Worm (Caenorhabditis elegans) whole organism, L4/young adult: ENCODE measurements around the gene C25F9.8.

Source experiments
- W03F9.2 ChIP-seq: fragments of 150-350 bp; optimal IDR thresholded peaks from 2 replicates; lab custom pipeline; 2014; ENCODE audit warnings: missing biosample characterization, missing genetic modification characterization
- dao-5 ChIP-seq: sonication (generic microtip); optimal IDR thresholded peaks from 2 replicates; lab custom pipeline; 2016; ENCODE audit warnings: missing genotype, missing genetic modification characterization, moderate library complexity, missing compliant biosample characterization
- him-1 ChIP-seq: sonication (generic microtip); optimal IDR thresholded peaks from 2 replicates; lab custom pipeline; 2016; ENCODE audit warnings: missing genotype, missing genetic modification reagents, missing genetic modification characterization, missing compliant biosample characterization

Gene C25F9.8

ce11 chrV:19394750-19395149 lies at the start of gene C25F9.8:
C25F9.8 (plus strand) TSS chrV:19395050.
- TF ChIP-seq W03F9.2 (tag; lab: Kevin White, UChicago) (no peak), dao-5 (tag; lab: Kevin White, UChicago) (no peak)

DNA sequence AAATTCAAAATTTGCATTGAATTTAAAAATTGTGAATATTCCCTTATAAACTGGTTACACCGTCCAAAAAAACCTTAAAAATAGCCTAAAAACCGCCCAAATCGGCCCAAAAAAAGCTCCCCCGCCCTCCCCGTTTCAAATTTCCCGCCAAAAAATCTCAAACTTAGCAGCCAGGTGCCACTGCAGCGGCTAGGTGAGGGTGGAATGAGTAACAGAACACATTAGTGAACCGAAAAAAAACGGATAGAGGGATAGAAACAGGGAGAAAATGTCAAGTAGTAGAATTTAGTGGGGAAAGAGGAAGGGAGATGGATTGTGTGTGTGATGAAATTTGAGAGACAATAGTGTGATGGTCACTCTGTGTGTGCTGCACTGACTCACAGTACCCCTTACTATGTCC lies 42.9 kb upstream of the C25F9.8 start:
- TF ChIP-seq W03F9.2 (tag; lab: Kevin White, UChicago): no peak
- TF ChIP-seq dao-5 (tag; lab: Kevin White, UChicago): no peak
- TF ChIP-seq him-1 (tag; lab: Kevin White, UChicago): no peak

DNA sequence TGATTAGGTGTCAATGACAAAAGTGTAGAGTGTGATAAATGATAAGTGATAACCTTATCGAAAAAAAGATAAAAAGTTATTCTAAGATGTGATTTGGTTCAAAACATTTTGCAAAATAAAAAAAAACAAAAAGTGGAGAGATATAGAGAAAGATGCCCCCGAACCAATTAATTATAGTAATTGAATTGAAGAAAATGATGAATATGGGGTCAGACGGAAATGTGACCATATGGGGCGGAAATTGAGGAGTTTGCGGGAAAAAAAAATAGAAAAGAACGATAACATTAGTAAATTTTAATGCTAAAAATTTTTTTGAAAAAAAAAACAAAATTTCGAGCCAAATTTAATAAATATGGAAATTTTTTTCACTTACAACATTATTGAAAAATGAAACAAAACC lies 40.3 kb upstream of the C25F9.8 start:
- TF ChIP-seq W03F9.2 (tag; lab: Kevin White, UChicago): no peak
- TF ChIP-seq dao-5 (tag; lab: Kevin White, UChicago): no peak
- no peak for TF ChIP-seq him-1 (tag; lab: Kevin White, UChicago)

- TF ChIP-seq dao-5 (tag; lab: Kevin White, UChicago) (no peak), him-1 (tag; lab: Kevin White, UChicago) (no peak), W03F9.2 (tag; lab: Kevin White, UChicago) (no peak)
Measured at ce11 chrV:19355219-19355618, 39.6 kb upstream of the C25F9.8 start.

- TF ChIP-seq him-1 (tag; lab: Kevin White, UChicago) (no peak), W03F9.2 (tag; lab: Kevin White, UChicago) (no peak), dao-5 (tag; lab: Kevin White, UChicago) (no peak)
Measured at ce11 chrV:19356717-19357116, 38.1 kb upstream of the C25F9.8 start.

DNA sequence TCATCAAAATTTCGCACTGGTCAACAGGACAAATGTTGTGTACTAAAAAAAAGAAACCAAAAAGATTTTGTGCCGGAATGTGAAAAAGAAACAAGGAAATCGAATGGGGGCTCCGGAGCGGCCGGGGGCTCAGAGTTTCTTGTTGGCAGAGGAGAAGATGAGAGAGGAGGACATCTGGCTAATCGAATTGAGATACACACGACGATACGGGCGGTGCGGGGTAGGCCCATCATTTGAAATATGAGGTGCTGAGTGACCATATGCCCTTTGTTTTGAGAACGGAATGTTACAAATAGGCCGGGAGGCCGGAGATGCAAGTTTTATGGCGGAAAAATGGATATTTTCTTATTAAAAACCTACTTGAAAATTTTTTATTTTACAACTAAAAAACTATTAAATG lies 36.8 kb upstream of the C25F9.8 start:
- TF ChIP-seq him-1 (tag; lab: Kevin White, UChicago) (no peak), dao-5 (tag; lab: Kevin White, UChicago) (no peak), W03F9.2 (tag; lab: Kevin White, UChicago) (no peak)

DNA sequence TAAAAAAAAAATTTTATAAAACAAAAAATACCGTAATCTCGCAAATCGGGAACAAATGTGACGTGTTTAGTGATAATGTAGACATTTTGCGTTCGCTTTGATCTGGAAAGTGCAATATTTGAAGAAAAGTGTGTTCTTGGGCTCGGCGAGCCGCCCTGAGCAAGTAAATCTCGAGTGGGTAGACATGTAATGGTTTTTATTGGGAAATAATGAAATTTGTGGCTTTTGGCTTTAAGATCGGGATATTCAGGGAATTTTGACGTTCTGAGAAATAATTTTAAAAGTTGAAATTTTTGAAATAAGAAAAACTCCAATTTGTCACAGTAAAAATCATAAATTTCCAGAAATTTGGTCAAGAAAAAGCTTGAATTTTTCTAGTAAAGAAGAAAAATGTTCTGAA lies 32.3 kb upstream of the C25F9.8 start, which contains the start of gene C14B4.2:
Gene C14B4.2 (minus strand): TSS at position 101 of the 400 bp plus-strand sequence.
- TF ChIP-seq him-1 (tag; lab: Kevin White, UChicago) (no peak), W03F9.2 (tag; lab: Kevin White, UChicago) (no peak), dao-5 (tag; lab: Kevin White, UChicago) (no peak)

DNA sequence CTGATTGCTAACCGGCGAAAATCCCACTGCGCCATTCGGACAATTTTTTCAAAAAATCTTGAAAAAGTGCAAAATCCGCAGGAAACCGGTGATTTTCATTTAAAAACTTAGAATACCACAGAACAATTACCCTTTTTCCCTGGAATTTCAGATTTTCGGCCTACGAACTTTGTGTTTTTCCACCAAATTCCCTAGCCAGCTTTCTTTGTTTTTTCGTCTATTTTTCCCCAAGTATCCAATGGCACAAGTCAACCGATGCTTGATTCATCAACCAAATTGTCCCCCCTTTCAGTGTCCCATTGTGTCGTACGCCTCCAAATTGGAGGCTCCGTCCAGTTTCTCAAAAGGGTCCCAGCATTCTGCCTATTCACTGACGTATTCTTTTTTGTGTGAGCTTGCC lies 24.7 kb upstream of the C25F9.8 start, which contains the start of gene Y43F8A.1:
Gene Y43F8A.1 (plus strand): TSS at position 301 of the 400 bp plus-strand sequence.
- no peak for TF ChIP-seq dao-5 (tag; lab: Kevin White, UChicago)
- no peak for TF ChIP-seq him-1 (tag; lab: Kevin White, UChicago)
- no peak for TF ChIP-seq W03F9.2 (tag; lab: Kevin White, UChicago)

DNA sequence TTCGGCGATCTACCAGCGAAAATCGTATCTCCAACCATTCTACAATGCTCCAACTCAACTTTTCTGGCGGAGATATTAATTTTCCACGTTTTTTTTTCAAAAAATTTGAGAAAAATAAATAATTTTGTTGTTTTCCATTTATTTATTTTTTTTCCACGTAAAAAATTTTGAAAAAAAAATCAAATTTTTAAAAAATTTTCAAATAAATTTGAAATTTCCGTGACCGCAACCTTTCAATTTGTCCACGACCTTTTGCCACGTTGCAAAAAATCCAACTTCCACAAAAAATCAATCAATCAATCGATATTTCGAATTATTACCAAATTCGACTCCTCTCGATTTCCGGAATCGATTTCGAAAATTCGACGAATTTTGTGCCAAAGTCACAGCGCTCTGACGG lies 23.6 kb upstream of the C25F9.8 start, which contains the start of gene Y43F8A.2:
Gene Y43F8A.2 (plus strand): TSS at position 301 of the 400 bp plus-strand sequence.
- TF ChIP-seq W03F9.2 (tag; lab: Kevin White, UChicago): no peak
- no peak for TF ChIP-seq him-1 (tag; lab: Kevin White, UChicago)
- no peak for TF ChIP-seq dao-5 (tag; lab: Kevin White, UChicago)

ce11 chrV:19371777-19372176 lies 23.1 kb upstream of the C25F9.8 start:
- no peak for TF ChIP-seq dao-5 (tag; lab: Kevin White, UChicago)

DNA sequence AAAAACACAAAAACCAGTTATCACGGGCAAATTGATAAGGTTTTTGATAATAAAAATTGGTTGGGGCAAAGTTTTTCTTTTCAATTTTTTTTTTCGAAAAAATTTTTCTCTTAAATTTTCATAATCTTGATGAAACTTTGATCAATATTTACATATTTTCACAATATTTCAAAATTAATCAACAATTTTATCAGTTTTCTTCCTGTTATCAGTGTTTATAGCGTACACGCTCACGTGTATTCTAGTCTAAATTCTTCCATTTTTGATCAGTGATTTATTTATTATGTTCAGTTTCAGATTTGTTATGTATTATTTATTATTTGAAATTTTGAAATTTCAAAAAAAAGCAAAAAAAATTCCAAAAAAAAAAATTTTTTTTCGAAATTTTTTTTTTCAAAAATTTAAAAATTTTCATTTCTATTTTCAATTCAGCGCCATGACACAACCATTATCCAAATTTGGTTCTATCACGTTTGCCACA lies 17.8 kb upstream of the C25F9.8 start, which contains the start of gene nceh-1:
Gene nceh-1 (plus strand): TSS at position 431 of the 481 bp plus-strand sequence.
- TF ChIP-seq him-1 (tag; lab: Kevin White, UChicago) (no peak), W03F9.2 (tag; lab: Kevin White, UChicago) (no peak), dao-5 (tag; lab: Kevin White, UChicago) (no peak)

ce11 chrV:19380968-19381367 lies 13.9 kb upstream of the C25F9.8 start, which contains the start of gene srw-84:
srw-84 (plus strand) TSS chrV:19381268.
- TF ChIP-seq dao-5 (tag; lab: Kevin White, UChicago): no peak
- no peak for TF ChIP-seq him-1 (tag; lab: Kevin White, UChicago)
- no peak for TF ChIP-seq W03F9.2 (tag; lab: Kevin White, UChicago)

ce11 chrV:19390029-19390428 lies 4.8 kb upstream of the C25F9.8 start, which contains the start of gene slcr-46.2:
slcr-46.2 (minus strand) TSS chrV:19390129.
- TF ChIP-seq him-1 (tag; lab: Kevin White, UChicago) (no peak), dao-5 (tag; lab: Kevin White, UChicago) (no peak), W03F9.2 (tag; lab: Kevin White, UChicago) (no peak)

DNA sequence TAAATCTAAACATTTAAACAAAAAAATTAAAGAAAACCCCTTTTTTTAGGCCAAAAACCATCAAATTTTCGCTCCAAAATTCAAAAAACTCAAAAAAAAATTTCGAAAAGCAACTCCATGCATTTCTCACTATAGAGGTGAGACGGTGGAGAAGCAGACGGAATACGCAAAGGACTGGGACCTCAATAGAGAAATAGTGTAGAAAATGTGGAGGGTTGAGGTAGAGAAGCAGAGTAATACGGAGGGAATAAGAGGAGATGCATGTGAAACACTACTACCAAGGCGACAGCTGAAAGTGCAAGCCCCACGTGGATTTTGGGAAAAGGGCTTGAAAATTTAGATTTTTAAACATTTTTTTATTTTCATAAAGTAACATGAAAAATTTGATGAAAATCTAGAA lies 3.6 kb upstream of the C25F9.8 start:
- TF ChIP-seq him-1 (tag; lab: Kevin White, UChicago) (no peak), dao-5 (tag; lab: Kevin White, UChicago) (no peak), W03F9.2 (tag; lab: Kevin White, UChicago) (no peak)
